Worm (Caenorhabditis elegans) whole organism, young adult: ENCODE results near the gene srh-22.

Source experiments
- B0035.1 ChIP-seq: sonication (generic microtip); optimal IDR thresholded peaks from 2 replicates; lab custom pipeline; 2016; ENCODE audit warnings: missing genetic modification characterization, mild to moderate bottlenecking, missing compliant biosample characterization, missing genotype, missing genetic modification reagents
- B0261.1 ChIP-seq: sonication (generic microtip); optimal IDR thresholded peaks from 2 replicates; lab custom pipeline; 2016; ENCODE audit warnings: mild to moderate bottlenecking, missing genetic modification characterization, moderate library complexity, missing compliant biosample characterization
- F23B12.7 ChIP-seq: sonication (generic microtip); optimal IDR thresholded peaks from 2 replicates; lab custom pipeline; 2017; ENCODE audit warnings: missing genetic modification characterization, mild to moderate bottlenecking, missing compliant biosample characterization, antibody characterized with exemption, moderate library complexity; ENCODE audit not compliant: insufficient read depth
- K11D2.4 ChIP-seq: fragments of 200-800 bp; sonication (Bioruptor generic); IDR thresholded peaks from 2 replicates; pipeline ENCODE4 v1.3.6; 2022; ENCODE audit warnings: missing genetic modification reagents, missing genetic modification characterization, missing compliant biosample characterization
- K12H6.12 ChIP-seq: fragments of 200-800 bp; sonication (Bioruptor generic); optimal IDR thresholded peaks from 2 replicates; lab custom pipeline; 2018; ENCODE audit warnings: mild to moderate bottlenecking, missing genetic modification characterization, missing compliant biosample characterization
- T26A5.8 ChIP-seq: sonication (generic microtip); optimal IDR thresholded peaks from 2 replicates; lab custom pipeline; 2016; ENCODE audit warnings: missing genetic modification characterization, missing compliant biosample characterization
- Y53F4B.3 ChIP-seq: fragments of 200-800 bp; sonication (Bioruptor generic); IDR thresholded peaks from 2 replicates; pipeline ENCODE4 v1.3.6; 2022; ENCODE audit warnings: missing genetic modification reagents, missing genetic modification characterization, missing compliant biosample characterization
- Y56A3A.18 ChIP-seq: fragments of 200-800 bp; sonication (Bioruptor generic); IDR thresholded peaks from 2 replicates; pipeline ENCODE4 v1.3.6; 2022; ENCODE audit warnings: missing genetic modification reagents, missing genetic modification characterization, missing compliant biosample characterization
- akir-1 ChIP-seq: fragments of 200-800 bp; sonication (Bioruptor generic); optimal IDR thresholded peaks from 2 replicates; lab custom pipeline; 2018; ENCODE audit warnings: mild to moderate bottlenecking, missing genetic modification characterization, moderate library complexity, missing compliant biosample characterization
- aptf-3 ChIP-seq: fragments of 200-800 bp; sonication (Bioruptor generic); IDR thresholded peaks from 2 replicates; pipeline ENCODE4 v1.3.6; 2022; ENCODE audit warnings: missing genetic modification characterization, missing compliant biosample characterization
- athp-1 ChIP-seq: sonication (generic microtip); optimal IDR thresholded peaks from 2 replicates; lab custom pipeline; 2017; ENCODE audit warnings: mild to moderate bottlenecking, missing genetic modification characterization, missing compliant biosample characterization
- attf-5 ChIP-seq: fragments of 200-800 bp; sonication (Bioruptor generic); optimal IDR thresholded peaks from 2 replicates; lab custom pipeline; 2018; ENCODE audit warnings: mild to moderate bottlenecking, missing genetic modification characterization, missing compliant biosample characterization
- bed-1 ChIP-seq: fragments of 200-800 bp; sonication (Bioruptor generic); IDR thresholded peaks from 2 replicates; pipeline ENCODE4 v1.3.6; 2022; ENCODE audit warnings: missing genetic modification reagents, missing genetic modification characterization, missing compliant biosample characterization
- cebp-1 ChIP-seq, 2 experiments: fragments of 200-800 bp in 1 of 2; sonication (Bioruptor generic) in 1 of 2; sonication (generic microtip) in 1 of 2; IDR thresholded peaks in 1 of 2; optimal IDR thresholded peaks in 1 of 2; 2 replicates each; pipeline versions ENCODE4 v1.3.6 to Lab custom; 2017 to 2022; ENCODE audit warnings: missing compliant biosample characterization in 2 of 2, missing genetic modification characterization in 2 of 2, mild to moderate bottlenecking in 1 of 2, missing genetic modification reagents in 1 of 2, moderate library complexity in 1 of 2
- ceh-100 ChIP-seq: fragments of 200-800 bp; sonication (Bioruptor generic); IDR thresholded peaks from 2 replicates; pipeline ENCODE4 v1.3.6; 2022; ENCODE audit warnings: missing genetic modification reagents, missing genetic modification characterization, missing compliant biosample characterization
- ceh-79 ChIP-seq: sonication (generic microtip); optimal IDR thresholded peaks from 2 replicates; lab custom pipeline; 2017; ENCODE audit warnings: mild to moderate bottlenecking, missing genetic modification characterization, missing compliant biosample characterization
- die-1 ChIP-seq: sonication (generic microtip); optimal IDR thresholded peaks from 2 replicates; lab custom pipeline; 2016; ENCODE audit warnings: missing genotype, mild to moderate bottlenecking, missing genetic modification characterization, missing compliant biosample characterization
- dpff-1 ChIP-seq: sonication (generic microtip); optimal IDR thresholded peaks from 2 replicates; lab custom pipeline; 2017; ENCODE audit warnings: mild to moderate bottlenecking, missing genetic modification characterization, missing compliant biosample characterization
- egl-44 ChIP-seq: fragments of 200-800 bp; sonication (Bioruptor generic); IDR thresholded peaks from 2 replicates; pipeline ENCODE4 v1.3.6; 2022; ENCODE audit warnings: missing genetic modification reagents, missing genetic modification characterization, missing compliant biosample characterization
- ets-4 ChIP-seq: fragments of 200-800 bp; sonication (Bioruptor generic); optimal IDR thresholded peaks from 2 replicates; lab custom pipeline; 2018; ENCODE audit warnings: mild to moderate bottlenecking, missing genetic modification characterization, missing compliant biosample characterization
- him-1 ChIP-seq: sonication (generic microtip); optimal IDR thresholded peaks from 2 replicates; lab custom pipeline; 2016; ENCODE audit warnings: missing genotype, missing genetic modification reagents, missing genetic modification characterization, missing compliant biosample characterization
- hrde-1 ChIP-seq: sonication (generic microtip); optimal IDR thresholded peaks from 2 replicates; lab custom pipeline; 2016; ENCODE audit warnings: missing genetic modification characterization, mild to moderate bottlenecking, missing compliant biosample characterization, moderate library complexity, missing genotype, missing genetic modification reagents, borderline replicate concordance
- hsf-1 ChIP-seq: fragments of 200-800 bp; sonication (Bioruptor generic); IDR thresholded peaks from 2 replicates; pipeline ENCODE4 v1.3.6; 2022; ENCODE audit warnings: missing genetic modification reagents, missing genetic modification characterization, missing compliant biosample characterization
- lin-40 ChIP-seq: sonication (generic microtip); optimal IDR thresholded peaks from 2 replicates; lab custom pipeline; 2016; ENCODE audit warnings: missing genetic modification characterization, mild to moderate bottlenecking, missing compliant biosample characterization, missing genotype, missing genetic modification reagents
- madf-10 ChIP-seq: sonication (generic microtip); optimal IDR thresholded peaks from 2 replicates; lab custom pipeline; 2016; ENCODE audit warnings: mild to moderate bottlenecking, missing genetic modification characterization, missing compliant biosample characterization
- madf-3 ChIP-seq: fragments of 200-800 bp; sonication (Bioruptor generic); IDR thresholded peaks from 2 replicates; pipeline ENCODE4 v1.3.6; 2022; ENCODE audit warnings: missing genetic modification reagents, missing genetic modification characterization, missing compliant biosample characterization
- mcd-1 ChIP-seq: fragments of 200-800 bp; sonication (Bioruptor generic); IDR thresholded peaks from 2 replicates; pipeline ENCODE4 v1.3.6; 2022; ENCODE audit warnings: missing genetic modification reagents, missing genetic modification characterization, missing compliant biosample characterization
- mel-28 ChIP-seq: sonication (generic microtip); optimal IDR thresholded peaks from 2 replicates; lab custom pipeline; 2016; ENCODE audit warnings: borderline replicate concordance, mild to moderate bottlenecking, missing genetic modification characterization, missing compliant biosample characterization
- mxl-1 ChIP-seq: sonication (generic microtip); optimal IDR thresholded peaks from 2 replicates; lab custom pipeline; 2016; ENCODE audit warnings: missing genetic modification characterization, missing compliant biosample characterization
- nfya-1 ChIP-seq: sonication (generic microtip); optimal IDR thresholded peaks from 2 replicates; lab custom pipeline; 2017; ENCODE audit warnings: antibody characterized with exemption, missing compliant biosample characterization, missing genetic modification characterization, borderline replicate concordance; ENCODE audit not compliant: insufficient read depth
- nfyb-1 ChIP-seq: fragments of 200-800 bp; sonication (Bioruptor generic); IDR thresholded peaks from 2 replicates; pipeline ENCODE4 v1.3.6; 2022; ENCODE audit warnings: missing genetic modification reagents, missing genetic modification characterization, missing compliant biosample characterization
- pha-4 ChIP-seq: fragments of 150-350 bp; sonication (generic microtip); optimal IDR thresholded peaks from 2 replicates; lab custom pipeline; 2014; ENCODE audit warnings: missing biosample characterization, missing genetic modification reagents, missing genetic modification characterization
- rcor-1 ChIP-seq: fragments of 200-800 bp; sonication (Bioruptor generic); IDR thresholded peaks from 2 replicates; pipeline ENCODE4 v1.3.6; 2022; ENCODE audit warnings: missing genetic modification reagents, missing genetic modification characterization, missing compliant biosample characterization
- rec-8 ChIP-seq, 2 experiments: sonication (generic microtip); optimal IDR thresholded peaks; 2 replicates each; lab custom pipeline; 2016; ENCODE audit warnings: mild to moderate bottlenecking in 2 of 2, missing genetic modification characterization in 2 of 2, missing genetic modification reagents in 2 of 2, missing genotype in 2 of 2, missing biosample characterization in 1 of 2, missing compliant biosample characterization in 1 of 2, moderate library complexity in 1 of 2
- rpc-1 ChIP-seq, 2 experiments: fragments of 150-350 bp in 1 of 2; sonication (generic microtip) in 1 of 2; optimal IDR thresholded peaks; 2 replicates each; lab custom pipeline; 2014 to 2018; ENCODE audit warnings: missing biosample characterization in 1 of 2, missing genetic modification characterization in 1 of 2, missing genetic modification reagents in 1 of 2, missing genotype in 1 of 2
- sdz-38 ChIP-seq: sonication (generic microtip); optimal IDR thresholded peaks from 2 replicates; lab custom pipeline; 2016; ENCODE audit warnings: missing genotype, missing genetic modification characterization, missing compliant biosample characterization
- sea-2 ChIP-seq: fragments of 200-800 bp; sonication (Bioruptor generic); IDR thresholded peaks from 2 replicates; pipeline ENCODE4 v1.3.6; 2022; ENCODE audit warnings: missing genetic modification characterization, missing compliant biosample characterization
- snpc-4 ChIP-seq, 5 experiments: fragments of 150-350 bp in 1 of 5; sonication (generic microtip) in 4 of 5; optimal IDR thresholded peaks; 2 replicates each; lab custom pipeline; 2014 to 2018; ENCODE audit warnings: missing genetic modification characterization in 5 of 5, missing biosample characterization in 3 of 5, antibody characterized with exemption in 2 of 5, mild to moderate bottlenecking in 2 of 5, missing compliant biosample characterization in 2 of 5, missing genotype in 2 of 5, moderate library complexity in 2 of 5, missing genetic modification reagents in 1 of 5
- sptf-2 ChIP-seq: fragments of 200-800 bp; sonication (Bioruptor generic); optimal IDR thresholded peaks from 2 replicates; lab custom pipeline; 2018; ENCODE audit warnings: mild to moderate bottlenecking, missing genetic modification characterization, missing compliant biosample characterization
- tbp1 ChIP-seq: fragments of 200-800 bp; sonication (Bioruptor generic); optimal IDR thresholded peaks from 2 replicates; lab custom pipeline; 2018; ENCODE audit warnings: mild to moderate bottlenecking, missing genetic modification characterization, missing compliant biosample characterization
- tlf-1 ChIP-seq: fragments of 200-800 bp; sonication (Bioruptor generic); optimal IDR thresholded peaks from 2 replicates; lab custom pipeline; 2018; ENCODE audit warnings: mild to moderate bottlenecking, missing genetic modification characterization, missing compliant biosample characterization
- unc-130 ChIP-seq: sonication (generic microtip); optimal IDR thresholded peaks from 2 replicates; lab custom pipeline; 2016; ENCODE audit warnings: missing genetic modification reagents, missing genetic modification characterization, missing compliant biosample characterization
- zfh-2 ChIP-seq: fragments of 200-800 bp; sonication (Bioruptor generic); conservative IDR thresholded peaks from 2 replicates; pipeline ENCODE4 v1.3.6; 2022; ENCODE audit warnings: missing genetic modification reagents, missing genetic modification characterization, missing compliant biosample characterization
- zim-3 ChIP-seq: sonication (generic microtip); optimal IDR thresholded peaks from 2 replicates; lab custom pipeline; 2017; ENCODE audit warnings: mild to moderate bottlenecking, missing genetic modification characterization, moderate library complexity, missing compliant biosample characterization
- ztf-26 ChIP-seq: sonication (generic microtip); optimal IDR thresholded peaks from 2 replicates; lab custom pipeline; 2017; ENCODE audit warnings: missing genetic modification characterization, missing compliant biosample characterization
- ztf-28 ChIP-seq: fragments of 200-800 bp; sonication (Bioruptor generic); IDR thresholded peaks from 2 replicates; pipeline ENCODE4 v1.3.6; 2022; ENCODE audit warnings: missing genetic modification reagents, missing genetic modification characterization, missing compliant biosample characterization
- ztf-3 ChIP-seq: fragments of 200-800 bp; sonication (Bioruptor generic); optimal IDR thresholded peaks from 2 replicates; lab custom pipeline; 2018; ENCODE audit warnings: mild to moderate bottlenecking, missing genetic modification characterization, missing compliant biosample characterization

Gene srh-22

ce11 chrV:4891305-4891704 is 30.8 kb upstream of the srh-22 start (continued):
- TF ChIP-seq cebp-1 (GFP tag; IDR thresholded peaks at IDR 0.05; lab: Robert Waterston, UW) (no peak), cebp-1 (tag; optimal IDR thresholded peaks at IDR 0.05; lab: Kevin White, UChicago) (no peak), unc-130 (GFP tag; lab: Kevin White, UChicago) (peak; percentile 6), sptf-2 (GFP tag; lab: Kevin White, UChicago) (no peak), ceh-100 (no peak), Y56A3A.18 (GFP tag; lab: Robert Waterston, UW) (0 out of 2 replicates have a peak, but pooled peaks have one; percentile 6), B0035.1 (tag; lab: Kevin White, UChicago) (no peak), madf-10 (no peak), nfyb-1 (GFP tag; lab: Robert Waterston, UW) (no peak; the same call in 1 of the 2 replicates), dpff-1 (tag; lab: Kevin White, UChicago) (no peak), sea-2 (GFP tag; lab: Robert Waterston, UW) (no peak), sdz-38 (tag; lab: Kevin White, UChicago) (no peak), T26A5.8 (tag; lab: Kevin White, UChicago) (no peak), lin-40 (tag; lab: Kevin White, UChicago) (no peak), rcor-1 (GFP tag; lab: Robert Waterston, UW) (peak; percentile 52; the same call in 1 of the 2 replicates), rpc-1 (optimal IDR thresholded peaks at IDR 0.05; lab: Kevin White, UChicago) (no peak), rpc-1 (tag; optimal IDR thresholded peaks at IDR 0.05; lab: Kevin White, UChicago) (no peak), madf-3 (GFP tag; lab: Robert Waterston, UW) (peak; percentile 81), rec-8 (tag; optimal IDR thresholded peaks at IDR 0.05; lab: Kevin White, UChicago) (no peak), zim-3 (tag; lab: Kevin White, UChicago) (no peak), mel-28 (no peak), K11D2.4 (GFP tag; lab: Robert Waterston, UW) (no peak), ztf-26 (tag; lab: Kevin White, UChicago) (no peak), ceh-79 (tag; lab: Kevin White, UChicago) (no peak), snpc-4 (GFP tag; optimal IDR thresholded peaks at IDR 0.05; lab: Kevin White, UChicago) (no peak), snpc-4 (tag; optimal IDR thresholded peaks at IDR 0.05; lab: Kevin White, UChicago) (peak in 2 of 4 experiments; percentile 6 to 31), akir-1 (GFP tag; lab: Kevin White, UChicago) (no peak), egl-44 (GFP tag; lab: Robert Waterston, UW) (no peak), zfh-2 (GFP tag; lab: Robert Waterston, UW) (no peak), die-1 (tag; lab: Kevin White, UChicago) (peak; percentile 16), K12H6.12 (tag; lab: Kevin White, UChicago) (no peak), athp-1 (no peak), B0261.1 (no peak), tbp1 (peak; percentile 1), ztf-3 (GFP tag; lab: Kevin White, UChicago) (no peak), nfya-1 (no peak), mcd-1 (0 out of 2 replicates have a peak, but pooled peaks have one; percentile 15), him-1 (tag; lab: Kevin White, UChicago) (peak; percentile 9), ztf-28 (no peak), aptf-3 (GFP tag; lab: Robert Waterston, UW) (peak; percentile 6; the same call in 1 of the 2 replicates), ets-4 (no peak), attf-5 (GFP tag; lab: Kevin White, UChicago) (no peak), tlf-1 (GFP tag; lab: Kevin White, UChicago) (peak; percentile 53), pha-4 (tag; lab: Kevin White, UChicago) (no peak), bed-1 (GFP tag; lab: Robert Waterston, UW) (no peak), hsf-1 (GFP tag; lab: Robert Waterston, UW) (peak; percentile 77), Y53F4B.3 (GFP tag; lab: Robert Waterston, UW) (no peak), F23B12.7 (tag; lab: Kevin White, UChicago) (no peak), hrde-1 (tag; lab: Kevin White, UChicago) (peak; percentile 70), mxl-1 (peak; percentile 8)
